Worm (Caenorhabditis elegans) whole organism, late embryonic: ENCODE results near the gene F58B4.3.

Experiments used
- C08G9.2 ChIP-seq: sonication (generic microtip); optimal IDR thresholded peaks from 2 replicates; lab custom pipeline; 2016; ENCODE audit warnings: mild to moderate bottlenecking, missing genetic modification characterization, moderate library complexity, missing compliant biosample characterization
- C38D4.7 ChIP-seq: fragments of 200-800 bp; sonication (Bioruptor generic); optimal IDR thresholded peaks from 2 replicates; lab custom pipeline; 2018; ENCODE audit warnings: mild to moderate bottlenecking, missing genetic modification characterization, moderate library complexity, missing compliant biosample characterization
- F13H6.1 ChIP-seq: sonication (generic microtip); optimal IDR thresholded peaks from 2 replicates; lab custom pipeline; 2016; ENCODE audit warnings: missing genetic modification characterization, missing compliant biosample characterization
- K02D7.2 ChIP-seq: sonication (generic microtip); optimal IDR thresholded peaks from 2 replicates; lab custom pipeline; 2017; ENCODE audit warnings: mild to moderate bottlenecking, missing genetic modification characterization, missing compliant biosample characterization
- T23F11.4 ChIP-seq: fragments of 200-800 bp; sonication (Bioruptor generic); optimal IDR thresholded peaks from 2 replicates; lab custom pipeline; 2018; ENCODE audit warnings: mild to moderate bottlenecking, missing genetic modification characterization, missing compliant biosample characterization
- ahr-1 ChIP-seq: sonication (generic microtip); optimal IDR thresholded peaks from 2 replicates; lab custom pipeline; 2016; ENCODE audit warnings: missing genetic modification characterization, missing compliant biosample characterization
- ama-1 ChIP-seq: fragments of 150-350 bp; optimal IDR thresholded peaks from 2 replicates; lab custom pipeline; 2014
- ceh-18 ChIP-seq: sonication (generic microtip); optimal IDR thresholded peaks from 2 replicates; lab custom pipeline; 2016; ENCODE audit warnings: missing genetic modification characterization, missing compliant biosample characterization
- ceh-30 ChIP-seq: fragments of 150-350 bp; optimal IDR thresholded peaks from 2 replicates; lab custom pipeline; 2014; ENCODE audit warnings: missing biosample characterization, missing genetic modification characterization
- ceh-31 ChIP-seq: sonication (generic microtip); optimal IDR thresholded peaks from 2 replicates; lab custom pipeline; 2016; ENCODE audit warnings: missing genetic modification characterization, missing compliant biosample characterization
- ceh-48 ChIP-seq: sonication (generic microtip); optimal IDR thresholded peaks from 2 replicates; lab custom pipeline; 2016; ENCODE audit warnings: missing genetic modification characterization, inconsistent platforms, missing compliant biosample characterization
- che-1 ChIP-seq: sonication (generic microtip); optimal IDR thresholded peaks from 2 replicates; lab custom pipeline; 2016; ENCODE audit warnings: mild to moderate bottlenecking, missing genetic modification characterization, missing compliant biosample characterization
- dmd-4 ChIP-seq: sonication (generic microtip); optimal IDR thresholded peaks from 2 replicates; lab custom pipeline; 2016; ENCODE audit warnings: borderline replicate concordance, missing genetic modification characterization, missing compliant biosample characterization
- ets-4 ChIP-seq: sonication (generic microtip); optimal IDR thresholded peaks from 2 replicates; lab custom pipeline; 2016; ENCODE audit warnings: missing genetic modification characterization, missing compliant biosample characterization
- eyg-1 ChIP-seq: sonication (generic microtip); optimal IDR thresholded peaks from 2 replicates; lab custom pipeline; 2016; ENCODE audit warnings: missing genotype, missing genetic modification characterization, missing compliant biosample characterization
- fkh-6 ChIP-seq: sonication (generic microtip); optimal IDR thresholded peaks from 2 replicates; lab custom pipeline; 2016; ENCODE audit warnings: missing genetic modification characterization, missing compliant biosample characterization
- gmeb-2 ChIP-seq: sonication (generic microtip); optimal IDR thresholded peaks from 2 replicates; lab custom pipeline; 2016; ENCODE audit warnings: missing genetic modification characterization, inconsistent platforms, missing compliant biosample characterization
- hlh-13 ChIP-seq: fragments of 200-800 bp; sonication (Bioruptor generic); optimal IDR thresholded peaks from 2 replicates; lab custom pipeline; 2018; ENCODE audit warnings: mild to moderate bottlenecking, missing genetic modification characterization, missing compliant biosample characterization
- hlh-30 ChIP-seq: sonication (generic microtip); optimal IDR thresholded peaks from 2 replicates; lab custom pipeline; 2017; ENCODE audit warnings: antibody characterized with exemption, missing genetic modification characterization, missing compliant biosample characterization; ENCODE audit not compliant: insufficient read depth
- hlh-8 ChIP-seq: sonication (generic microtip); optimal IDR thresholded peaks from 2 replicates; lab custom pipeline; 2016; ENCODE audit warnings: missing genotype, missing genetic modification characterization, missing compliant biosample characterization
- lim-6 ChIP-seq: sonication (generic microtip); optimal IDR thresholded peaks from 2 replicates; lab custom pipeline; 2016; ENCODE audit warnings: missing genetic modification characterization, missing compliant biosample characterization
- lin-11 ChIP-seq: fragments of 200-800 bp; sonication (Bioruptor generic); optimal IDR thresholded peaks from 2 replicates; lab custom pipeline; 2018; ENCODE audit warnings: mild to moderate bottlenecking, missing genetic modification characterization, missing compliant biosample characterization
- madf-2 ChIP-seq: sonication (generic microtip); optimal IDR thresholded peaks from 2 replicates; lab custom pipeline; 2017; ENCODE audit warnings: missing genetic modification characterization, missing compliant biosample characterization
- mec-3 ChIP-seq: sonication (generic microtip); optimal IDR thresholded peaks from 2 replicates; lab custom pipeline; 2016; ENCODE audit warnings: borderline replicate concordance, missing genetic modification characterization, missing compliant biosample characterization
- odd-2 ChIP-seq: sonication (generic microtip); optimal IDR thresholded peaks from 2 replicates; lab custom pipeline; 2017; ENCODE audit warnings: antibody characterized with exemption, mild to moderate bottlenecking, missing genetic modification characterization, missing compliant biosample characterization
- pat-9 ChIP-seq: fragments of 200-800 bp; sonication (Bioruptor generic); optimal IDR thresholded peaks from 2 replicates; lab custom pipeline; 2018; ENCODE audit warnings: mild to moderate bottlenecking, missing genetic modification characterization, moderate library complexity, missing compliant biosample characterization
- pha-2 ChIP-seq: sonication (generic microtip); optimal IDR thresholded peaks from 2 replicates; lab custom pipeline; 2017; ENCODE audit warnings: mild to moderate bottlenecking, missing genetic modification characterization, missing compliant biosample characterization
- pqm-1 ChIP-seq: sonication (generic microtip); optimal IDR thresholded peaks from 2 replicates; lab custom pipeline; 2016; ENCODE audit warnings: missing genetic modification characterization, missing compliant biosample characterization
- ref-2 ChIP-seq: sonication (generic microtip); optimal IDR thresholded peaks from 2 replicates; lab custom pipeline; 2016; ENCODE audit warnings: missing genetic modification characterization, missing compliant biosample characterization
- sdc-2 ChIP-seq: sonication (generic microtip); optimal IDR thresholded peaks from 2 replicates; lab custom pipeline; 2016; ENCODE audit warnings: missing genotype, missing genetic modification characterization, missing compliant biosample characterization
- sox-4 ChIP-seq: sonication (generic microtip); optimal IDR thresholded peaks from 2 replicates; lab custom pipeline; 2017; ENCODE audit warnings: mild to moderate bottlenecking, missing genetic modification characterization, inconsistent platforms, missing compliant biosample characterization
- syd-9 ChIP-seq: sonication (generic microtip); optimal IDR thresholded peaks from 2 replicates; lab custom pipeline; 2016; ENCODE audit warnings: mild to moderate bottlenecking, missing genetic modification characterization, moderate library complexity, missing compliant biosample characterization
- ttx-3 ChIP-seq: sonication (generic microtip); optimal IDR thresholded peaks from 2 replicates; lab custom pipeline; 2016; ENCODE audit warnings: missing genetic modification reagents, missing genetic modification characterization, missing compliant biosample characterization
- unc-42 ChIP-seq: sonication (generic microtip); optimal IDR thresholded peaks from 2 replicates; lab custom pipeline; 2016; ENCODE audit warnings: missing genotype, missing genetic modification characterization, missing compliant biosample characterization

The F58B4.3 gene

ce11 chrV:10901125-10901524 is 28.5 kb upstream of the F58B4.3 start, which contains the start of gene spp-16:
Gene spp-16, minus strand, starts transcription at chrV:10901303.
- TF ChIP-seq odd-2 (no peak), fkh-6 (tag; lab: Kevin White, UChicago) (no peak), lin-11 (tag; lab: Kevin White, UChicago) (no peak), pha-2 (tag; lab: Kevin White, UChicago) (no peak), syd-9 (no peak), ttx-3 (tag; lab: Kevin White, UChicago) (no peak), hlh-30 (no peak)
- TF ChIP-seq, all 69 proteins: peak for 0

- TF ChIP-seq dmd-4 (tag; lab: Kevin White, UChicago) (no peak), madf-2 (no peak), sox-4 (no peak), K02D7.2 (tag; lab: Kevin White, UChicago) (no peak), C38D4.7 (GFP tag; lab: Kevin White, UChicago) (no peak), che-1 (no peak)
Observed at ce11 chrV:10902682-10903081, 26.9 kb upstream of the F58B4.3 start, which contains the start of gene F32D8.8. Gene F32D8.8, minus strand, starts transcription at chrV:10902782.

ce11 chrV:10903748-10904147 is 25.9 kb upstream of the F58B4.3 start, which contains the start of gene F32D8.15:
Gene F32D8.15, plus strand, starts transcription at chrV:10904048.
- TF ChIP-seq unc-42 (tag; lab: Kevin White, UChicago), result peak; percentile 23
- TF ChIP-seq madf-2, result no peak
- TF ChIP-seq ama-1 (lab: Kevin White, UChicago), result no peak
- no peak for TF ChIP-seq gmeb-2

- peak; percentile 18 for TF ChIP-seq ceh-48
- TF ChIP-seq unc-42 (tag; lab: Kevin White, UChicago), result peak; percentile 58
- no peak for TF ChIP-seq T23F11.4 (GFP tag; lab: Kevin White, UChicago)
- no peak for TF ChIP-seq gmeb-2
- no peak for TF ChIP-seq hlh-8 (tag; lab: Kevin White, UChicago)
- TF ChIP-seq ttx-3 (tag; lab: Kevin White, UChicago), result no peak
- TF ChIP-seq ceh-31, result peak; percentile 9
Observed at ce11 chrV:10904795-10905194, 24.8 kb upstream of the F58B4.3 start.

ce11 chrV:10909071-10909470 is 20.5 kb upstream of the F58B4.3 start, which contains the start of gene zzz-1:
Gene zzz-1, minus strand, starts transcription at chrV:10909171.
- TF ChIP-seq ceh-30 (tag; lab: Kevin White, UChicago) (no peak), ets-4 (tag; lab: Kevin White, UChicago) (no peak), C08G9.2 (tag; lab: Kevin White, UChicago) (no peak), lim-6 (tag; lab: Kevin White, UChicago) (no peak), ceh-18 (tag; lab: Kevin White, UChicago) (no peak), ref-2 (tag; lab: Kevin White, UChicago) (no peak), pqm-1 (tag; lab: Kevin White, UChicago) (no peak), hlh-13 (GFP tag; lab: Kevin White, UChicago) (no peak), hlh-30 (no peak), ceh-48 (no peak), K02D7.2 (tag; lab: Kevin White, UChicago) (no peak), ahr-1 (tag; lab: Kevin White, UChicago) (no peak), sdc-2 (tag; lab: Kevin White, UChicago) (no peak), pat-9 (no peak), mec-3 (tag; lab: Kevin White, UChicago) (no peak)

- TF ChIP-seq eyg-1 (tag; lab: Kevin White, UChicago), result no peak
- no peak for TF ChIP-seq pat-9
- TF ChIP-seq ceh-48, result no peak
- TF ChIP-seq F13H6.1 (tag; lab: Kevin White, UChicago), result no peak
Observed at ce11 chrV:10909959-10910358, 19.7 kb upstream of the F58B4.3 start.
